Worm (Caenorhabditis elegans) whole organism, L4 larva: ENCODE measurements around the gene paml-1.
A peak's percentile ranks its signal among the peaks of the same experiment; 100 is the strongest.

ENCODE experiments used
- F10B5.3 ChIP-seq: sonication (generic microtip); optimal IDR thresholded peaks from 2 replicates; lab custom pipeline; 2016; ENCODE audit warnings: mild to moderate bottlenecking, missing genetic modification characterization, missing compliant biosample characterization
- F26F4.8 ChIP-seq: fragments of 200-800 bp; sonication (Bioruptor generic); conservative IDR thresholded peaks from 2 replicates; pipeline ENCODE4 v1.3.6; 2022; ENCODE audit warnings: missing genetic modification characterization, missing compliant biosample characterization
- F37D6.2 ChIP-seq: sonication (generic microtip); optimal IDR thresholded peaks from 2 replicates; lab custom pipeline; 2016; ENCODE audit warnings: mild to moderate bottlenecking, missing genetic modification characterization, missing compliant biosample characterization
- F49E8.2 ChIP-seq: sonication (generic microtip); optimal IDR thresholded peaks from 2 replicates; lab custom pipeline; 2016; ENCODE audit warnings: missing compliant biosample characterization, mild to moderate bottlenecking, missing genetic modification characterization, borderline replicate concordance
- Y105C5A.15 ChIP-seq: fragments of 200-800 bp; sonication (Bioruptor generic); IDR thresholded peaks from 2 replicates; pipeline ENCODE4 v1.3.6; 2022; ENCODE audit warnings: missing genetic modification characterization, missing compliant biosample characterization
- aha-1 ChIP-seq: fragments of 150-350 bp; peaks from one replicate; lab custom pipeline; 2014; ENCODE audit warnings: missing biosample characterization, missing genetic modification characterization
- aly-2 ChIP-seq: sonication (generic microtip); optimal IDR thresholded peaks from 2 replicates; lab custom pipeline; 2018; ENCODE audit warnings: missing biosample characterization, missing genetic modification characterization
- ceh-20 ChIP-seq: fragments of 200-800 bp; sonication (Bioruptor generic); IDR thresholded peaks from 2 replicates; pipeline ENCODE4 v1.3.6; 2022; ENCODE audit warnings: missing genetic modification reagents, missing genetic modification characterization, missing compliant biosample characterization
- ceh-28 ChIP-seq: fragments of 150-350 bp; optimal IDR thresholded peaks from 2 replicates; lab custom pipeline; 2014; ENCODE audit warnings: missing biosample characterization, missing genetic modification reagents, missing genetic modification characterization
- ceh-32 ChIP-seq: sonication (generic microtip); optimal IDR thresholded peaks from 2 replicates; lab custom pipeline; 2016; ENCODE audit warnings: mild to moderate bottlenecking, missing genetic modification characterization, missing compliant biosample characterization; ENCODE audit not compliant: poor library complexity
- ceh-44 ChIP-seq: fragments of 200-800 bp; sonication (Bioruptor generic); IDR thresholded peaks from 2 replicates; pipeline ENCODE4 v1.3.6; 2022; ENCODE audit warnings: missing genetic modification reagents, missing genetic modification characterization, missing compliant biosample characterization
- ceh-62 ChIP-seq: sonication (generic microtip); optimal IDR thresholded peaks from 2 replicates; lab custom pipeline; 2017; ENCODE audit warnings: missing biosample characterization, missing genetic modification characterization
- ces-1 ChIP-seq: fragments of 150-350 bp; sonication (generic microtip); optimal IDR thresholded peaks from 4 replicates; lab custom pipeline; 2014; ENCODE audit warnings: missing biosample characterization, missing genetic modification reagents, missing genetic modification characterization
- cey-2 ChIP-seq: sonication (generic microtip); optimal IDR thresholded peaks from 3 replicates; lab custom pipeline; 2017; ENCODE audit warnings: missing genetic modification characterization, mild to moderate bottlenecking, missing compliant biosample characterization, antibody characterized with exemption, borderline replicate concordance; ENCODE audit not compliant: insufficient read depth
- ctbp-1 ChIP-seq: fragments of 200-800 bp; sonication (Bioruptor generic); IDR thresholded peaks from 2 replicates; pipeline ENCODE4 v1.3.6; 2022; ENCODE audit warnings: missing genetic modification reagents, missing genetic modification characterization, missing compliant biosample characterization
- daf-12 ChIP-seq: fragments of 150-350 bp; optimal IDR thresholded peaks from 2 replicates; lab custom pipeline; 2014; ENCODE audit warnings: missing biosample characterization, missing genetic modification reagents, missing genetic modification characterization
- daf-19 ChIP-seq: fragments of 200-800 bp; sonication (Bioruptor generic); conservative IDR thresholded peaks from 2 replicates; pipeline ENCODE4 v1.3.6; 2022; ENCODE audit warnings: missing genetic modification characterization, missing compliant biosample characterization
- dmd-6 ChIP-seq: fragments of 200-800 bp; sonication (Bioruptor generic); IDR thresholded peaks from 2 replicates; pipeline ENCODE4 v1.3.6; 2022; ENCODE audit warnings: missing genetic modification reagents, missing genetic modification characterization, missing compliant biosample characterization
- dmd-9 ChIP-seq: fragments of 200-800 bp; sonication (Bioruptor generic); IDR thresholded peaks from 2 replicates; pipeline ENCODE4 v1.3.6; 2022; ENCODE audit warnings: missing genetic modification reagents, missing genetic modification characterization, missing compliant biosample characterization
- dve-1 ChIP-seq: sonication (generic microtip); optimal IDR thresholded peaks from 2 replicates; lab custom pipeline; 2017; ENCODE audit warnings: antibody characterized with exemption, mild to moderate bottlenecking, missing genetic modification characterization, missing compliant biosample characterization; ENCODE audit not compliant: insufficient read depth
- egl-27 ChIP-seq: sonication (generic microtip); optimal IDR thresholded peaks from 3 replicates; lab custom pipeline; 2017; ENCODE audit warnings: missing biosample characterization, missing genetic modification reagents, missing genetic modification characterization
- egl-43 ChIP-seq: fragments of 200-800 bp; sonication (Bioruptor generic); IDR thresholded peaks from 2 replicates; pipeline ENCODE4 v1.3.6; 2022; ENCODE audit warnings: missing genetic modification reagents, missing genetic modification characterization, missing compliant biosample characterization
- fkh-10 ChIP-seq: fragments of 150-350 bp; optimal IDR thresholded peaks from 2 replicates; lab custom pipeline; 2014; ENCODE audit warnings: missing biosample characterization, missing genetic modification reagents, missing genetic modification characterization
- fos-1 ChIP-seq: fragments of 150-350 bp; optimal IDR thresholded peaks from 2 replicates; lab custom pipeline; 2014; ENCODE audit warnings: missing biosample characterization, missing genetic modification characterization
- hif-1 ChIP-seq, 2 experiments: sonication (generic microtip); optimal IDR thresholded peaks; 2 replicates each; lab custom pipeline; 2016 to 2017; ENCODE audit warnings: missing compliant biosample characterization in 2 of 2, missing genetic modification characterization in 2 of 2, missing genetic modification reagents in 2 of 2, missing genotype in 2 of 2, mild to moderate bottlenecking in 1 of 2
- hmg-1.1 ChIP-seq: fragments of 200-800 bp; sonication (Bioruptor generic); IDR thresholded peaks from 2 replicates; pipeline ENCODE4 v1.3.6; 2022; ENCODE audit warnings: missing genetic modification reagents, missing genetic modification characterization, missing compliant biosample characterization
- lin-29 ChIP-seq: fragments of 200-800 bp; sonication (Bioruptor generic); IDR thresholded peaks from 2 replicates; pipeline ENCODE4 v1.3.6; 2022; ENCODE audit warnings: missing genetic modification reagents, missing genetic modification characterization, missing compliant biosample characterization
- lin-39 ChIP-seq: fragments of 150-350 bp; optimal IDR thresholded peaks from 2 replicates; lab custom pipeline; 2014; ENCODE audit warnings: missing biosample characterization, missing genetic modification reagents, missing genetic modification characterization
- lsy-2 ChIP-seq, 2 experiments: fragments of 150-350 bp in 1 of 2; sonication (generic microtip) in 1 of 2; optimal IDR thresholded peaks; 2 replicates each; lab custom pipeline; 2014 to 2017; ENCODE audit warnings: missing biosample characterization in 2 of 2, missing genetic modification characterization in 2 of 2
- mep-1 ChIP-seq: fragments of 150-350 bp; sonication (generic microtip); optimal IDR thresholded peaks from 3 replicates; lab custom pipeline; 2014; ENCODE audit warnings: missing biosample characterization, missing genetic modification characterization
- mes-2 ChIP-seq: sonication (generic microtip); optimal IDR thresholded peaks from 2 replicates; lab custom pipeline; 2016; ENCODE audit warnings: missing genotype, mild to moderate bottlenecking, missing genetic modification characterization, missing compliant biosample characterization; ENCODE audit not compliant: poor library complexity, severe bottlenecking
- mxl-2 ChIP-seq: fragments of 200-800 bp; sonication (Bioruptor generic); conservative IDR thresholded peaks from 2 replicates; pipeline ENCODE4 v1.3.6; 2022; ENCODE audit warnings: missing genetic modification reagents, missing genetic modification characterization, missing compliant biosample characterization
- nhr-102 ChIP-seq: sonication (generic microtip); optimal IDR thresholded peaks from 2 replicates; lab custom pipeline; 2016; ENCODE audit warnings: mild to moderate bottlenecking, missing genetic modification characterization, moderate library complexity, missing compliant biosample characterization
- nhr-11 ChIP-seq: fragments of 150-350 bp; optimal IDR thresholded peaks from 2 replicates; lab custom pipeline; 2014; ENCODE audit warnings: missing biosample characterization, missing genetic modification characterization
- nhr-111 ChIP-seq: fragments of 200-800 bp; sonication (Bioruptor generic); optimal IDR thresholded peaks from 2 replicates; lab custom pipeline; 2018; ENCODE audit warnings: mild to moderate bottlenecking, missing genetic modification characterization, missing compliant biosample characterization
- nhr-237 ChIP-seq: sonication (generic microtip); optimal IDR thresholded peaks from 2 replicates; lab custom pipeline; 2017; ENCODE audit warnings: missing biosample characterization, missing genetic modification characterization
- nhr-28 ChIP-seq: fragments of 150-350 bp; optimal IDR thresholded peaks from 2 replicates; lab custom pipeline; 2014; ENCODE audit warnings: missing biosample characterization, missing genetic modification characterization
- nhr-41 ChIP-seq: fragments of 200-800 bp; sonication (Bioruptor generic); IDR thresholded peaks from 2 replicates; pipeline ENCODE4 v1.3.6; 2022; ENCODE audit warnings: missing genetic modification reagents, missing genetic modification characterization, missing compliant biosample characterization
- nhr-42 ChIP-seq: fragments of 200-800 bp; sonication (Bioruptor generic); IDR thresholded peaks from 2 replicates; pipeline ENCODE4 v1.3.6; 2022; ENCODE audit warnings: missing genetic modification characterization, missing compliant biosample characterization
- nhr-76 ChIP-seq: fragments of 150-350 bp; optimal IDR thresholded peaks from 2 replicates; lab custom pipeline; 2014; ENCODE audit warnings: missing biosample characterization, missing genetic modification characterization
- nhr-77 ChIP-seq: fragments of 150-350 bp; optimal IDR thresholded peaks from 2 replicates; lab custom pipeline; 2014; ENCODE audit warnings: missing biosample characterization, missing genetic modification characterization
- php-3 ChIP-seq: fragments of 200-800 bp; sonication (Bioruptor generic); IDR thresholded peaks from 2 replicates; pipeline ENCODE4 v1.3.6; 2022; ENCODE audit warnings: missing genetic modification reagents, missing genetic modification characterization, missing compliant biosample characterization
- rbr-2 ChIP-seq: sonication (generic microtip); optimal IDR thresholded peaks from 2 replicates; lab custom pipeline; 2016; ENCODE audit warnings: missing genotype, missing genetic modification characterization, missing compliant biosample characterization
- set-16 ChIP-seq: fragments of 200-800 bp; sonication (Bioruptor generic); IDR thresholded peaks from 2 replicates; pipeline ENCODE4 v1.3.6; 2022; ENCODE audit warnings: missing genetic modification reagents, missing genetic modification characterization, missing compliant biosample characterization
- skn-1 ChIP-seq: fragments of 150-350 bp; optimal IDR thresholded peaks from 2 replicates; lab custom pipeline; 2014; ENCODE audit warnings: missing biosample characterization, missing genetic modification characterization
- snpc-1.2 ChIP-seq: fragments of 200-800 bp; sonication (Bioruptor generic); IDR thresholded peaks from 2 replicates; pipeline ENCODE4 v1.3.6; 2022; ENCODE audit warnings: missing genetic modification reagents, missing genetic modification characterization, missing compliant biosample characterization
- spr-3 ChIP-seq: fragments of 200-800 bp; sonication (Bioruptor generic); optimal IDR thresholded peaks from 2 replicates; lab custom pipeline; 2018; ENCODE audit warnings: mild to moderate bottlenecking, missing genetic modification characterization, missing compliant biosample characterization
- tag-97 ChIP-seq: fragments of 200-800 bp; sonication (Bioruptor generic); IDR thresholded peaks from 2 replicates; pipeline ENCODE4 v1.3.6; 2022; ENCODE audit warnings: missing genetic modification characterization, missing compliant biosample characterization
- zfp-3 ChIP-seq: fragments of 200-800 bp; sonication (Bioruptor generic); conservative IDR thresholded peaks from 2 replicates; pipeline ENCODE4 v1.3.6; 2022; ENCODE audit warnings: missing genetic modification reagents, missing genetic modification characterization, missing compliant biosample characterization
- zip-2 ChIP-seq: fragments of 150-350 bp; optimal IDR thresholded peaks from 2 replicates; lab custom pipeline; 2014; ENCODE audit warnings: missing biosample characterization, missing genetic modification characterization
- ztf-7 ChIP-seq: fragments of 150-350 bp; optimal IDR thresholded peaks from 2 replicates; lab custom pipeline; 2014; ENCODE audit warnings: missing biosample characterization, missing genetic modification characterization

The paml-1 gene

DNA sequence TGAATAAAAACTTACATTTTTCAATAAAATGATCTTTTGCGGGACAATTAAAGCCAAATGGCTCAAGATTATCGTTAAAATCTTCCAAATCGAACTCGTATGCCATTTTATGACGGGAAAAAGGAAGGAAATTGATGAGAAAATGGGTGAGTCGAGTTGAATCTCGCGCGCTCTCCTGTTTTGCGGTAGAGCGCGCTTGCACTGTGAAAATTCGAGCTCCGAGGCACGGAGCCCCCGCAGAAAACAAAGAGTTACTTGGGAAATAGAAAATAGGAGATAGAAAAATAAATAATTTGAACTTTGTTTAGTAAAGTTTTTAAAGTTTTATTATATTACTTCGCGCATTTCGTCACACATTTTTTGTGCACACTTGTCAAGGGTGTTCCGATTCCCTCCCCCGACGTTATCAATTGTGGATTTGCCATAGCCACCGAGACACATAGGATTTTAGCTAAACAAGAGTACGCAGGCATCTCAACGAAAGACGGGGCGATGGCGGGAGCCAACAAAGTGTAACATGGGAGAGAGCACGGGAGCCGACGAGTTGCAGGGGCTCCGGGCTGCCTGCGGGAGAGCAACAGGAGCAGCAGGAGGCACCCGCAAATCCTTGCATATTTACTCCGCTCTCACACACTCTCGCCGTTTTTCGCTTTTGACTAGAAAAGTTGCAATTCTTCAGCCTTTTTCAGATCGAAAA is 14.7 kb upstream of the paml-1 start, which contains the start of the genes div-1 and cor-1 (continued):
- peak; percentile 12 for TF ChIP-seq nhr-28
- TF ChIP-seq mep-1 (tag; lab: Kevin White, UChicago) = no peak
- no peak for TF ChIP-seq nhr-42 (GFP tag; lab: Robert Waterston, UW)
- TF ChIP-seq F10B5.3 (tag; lab: Kevin White, UChicago) = no peak
- no peak for TF ChIP-seq dmd-6 (GFP tag; lab: Robert Waterston, UW)
- TF ChIP-seq F37D6.2 = no peak
- TF ChIP-seq nhr-237 (tag; lab: Kevin White, UChicago) = no peak
- TF ChIP-seq fos-1 = no peak
- no peak for TF ChIP-seq nhr-41 (GFP tag; lab: Robert Waterston, UW)
- no peak for TF ChIP-seq snpc-1.2
- no peak for TF ChIP-seq aha-1 (tag; lab: Kevin White, UChicago)
- no peak for TF ChIP-seq nhr-111 (GFP tag; lab: Kevin White, UChicago)
- no peak for TF ChIP-seq fkh-10 (GFP tag; lab: Kevin White, UChicago)
- no peak for TF ChIP-seq dmd-9 (GFP tag; lab: Robert Waterston, UW)
- no peak for TF ChIP-seq ceh-32 (tag; lab: Kevin White, UChicago)
- TF ChIP-seq daf-12 (tag; lab: Kevin White, UChicago) = no peak
- no peak for TF ChIP-seq dve-1 (tag; lab: Kevin White, UChicago)
- TF ChIP-seq nhr-77 (tag; lab: Kevin White, UChicago) = peak; percentile 17
- no peak for TF ChIP-seq lin-39
- no peak for TF ChIP-seq zip-2 (tag; lab: Kevin White, UChicago)
- no peak for TF ChIP-seq rbr-2
- TF ChIP-seq spr-3 = no peak
- TF ChIP-seq hif-1 (tag; optimal IDR thresholded peaks at IDR 0.05; lab: Kevin White, UChicago) = peak in 1 of 2 experiments; percentile 1
- no peak for TF ChIP-seq lin-29 (GFP tag; lab: Robert Waterston, UW)
- TF ChIP-seq set-16 (GFP tag; lab: Robert Waterston, UW) = peak; percentile 75
- TF ChIP-seq nhr-102 (tag; lab: Kevin White, UChicago) = no peak
- no peak for TF ChIP-seq ces-1 (GFP tag; lab: Kevin White, UChicago)
- TF ChIP-seq ceh-62 (tag; lab: Kevin White, UChicago) = no peak
- no peak for TF ChIP-seq nhr-11 (tag; lab: Kevin White, UChicago)
- TF ChIP-seq ceh-44 (GFP tag; lab: Robert Waterston, UW) = no peak
- no peak for TF ChIP-seq ceh-28 (tag; lab: Kevin White, UChicago)
- TF ChIP-seq ctbp-1 = no peak
- TF ChIP-seq F26F4.8 = no peak
- TF ChIP-seq egl-43 (GFP tag; lab: Robert Waterston, UW) = peak; percentile 62; the same call in 1 of the 2 replicates
- no peak for TF ChIP-seq mxl-2 (GFP tag; lab: Robert Waterston, UW)
- no peak for TF ChIP-seq egl-27 (tag; lab: Kevin White, UChicago)
- no peak for TF ChIP-seq Y105C5A.15 (GFP tag; lab: Robert Waterston, UW)
- no peak for TF ChIP-seq hmg-1.1 (GFP tag; lab: Robert Waterston, UW)
- no peak for TF ChIP-seq tag-97 (GFP tag; lab: Robert Waterston, UW)
- TF ChIP-seq daf-19 (GFP tag; lab: Robert Waterston, UW) = no peak
- no peak for TF ChIP-seq cey-2 (tag; lab: Kevin White, UChicago)
- no peak for TF ChIP-seq ztf-7 (tag; lab: Kevin White, UChicago)
- no peak for TF ChIP-seq zfp-3 (GFP tag; lab: Robert Waterston, UW)
- no peak for TF ChIP-seq skn-1 (tag; lab: Kevin White, UChicago)
- no peak for TF ChIP-seq aly-2 (tag; lab: Kevin White, UChicago)
- no peak for TF ChIP-seq ceh-20 (GFP tag; lab: Robert Waterston, UW)
- peak; percentile 73 for TF ChIP-seq mes-2 (tag; lab: Kevin White, UChicago)
- TF ChIP-seq php-3 = no peak
- TF ChIP-seq F49E8.2 = no peak
- TF ChIP-seq nhr-76 (tag; lab: Kevin White, UChicago) = no peak
- TF ChIP-seq lsy-2 (tag; optimal IDR thresholded peaks at IDR 0.05; lab: Kevin White, UChicago) = peak in 1 of 2 experiments; percentile 53
